Worm (Caenorhabditis elegans) whole organism, late embryonic: Measurements from ENCODE around the gene cpg-2.

Source experiments
- ama-1 ChIP-seq: fragments of 150-350 bp; optimal IDR thresholded peaks from 2 replicates; lab custom pipeline; 2014
- ceh-48 ChIP-seq: sonication (generic microtip); optimal IDR thresholded peaks from 2 replicates; lab custom pipeline; 2016; ENCODE audit warnings: missing genetic modification characterization, inconsistent platforms, missing compliant biosample characterization
- che-1 ChIP-seq: sonication (generic microtip); optimal IDR thresholded peaks from 2 replicates; lab custom pipeline; 2016; ENCODE audit warnings: mild to moderate bottlenecking, missing genetic modification characterization, missing compliant biosample characterization
- hlh-30 ChIP-seq: sonication (generic microtip); optimal IDR thresholded peaks from 2 replicates; lab custom pipeline; 2017; ENCODE audit warnings: antibody characterized with exemption, missing genetic modification characterization, missing compliant biosample characterization; ENCODE audit not compliant: insufficient read depth
- unc-55 ChIP-seq: sonication (generic microtip); optimal IDR thresholded peaks from 2 replicates; lab custom pipeline; 2017; ENCODE audit warnings: missing biosample characterization, missing genetic modification reagents, missing genetic modification characterization
- ztf-16 ChIP-seq: sonication (generic microtip); optimal IDR thresholded peaks from 2 replicates; lab custom pipeline; 2017; ENCODE audit warnings: missing genetic modification characterization, missing compliant biosample characterization

ce11 chrIII:7100001-7100400 is 3.8 kb downstream of the cpg-2 start, which contains the start of gene ZK418.11:
- TF ChIP-seq ama-1 (lab: Kevin White, UChicago): no peak
- TF ChIP-seq che-1 (tag; lab: Kevin White, UChicago): no peak
- no peak for TF ChIP-seq ztf-16 (tag; lab: Kevin White, UChicago)
- no peak for TF ChIP-seq ceh-48 (tag; lab: Kevin White, UChicago)
- TF ChIP-seq hlh-30 (tag; lab: Kevin White, UChicago): no peak
- TF ChIP-seq unc-55 (GFP tag; lab: Kevin White, UChicago): no peak
